Worm (Caenorhabditis elegans) whole organism, L4/young adult: ENCODE results near the gene B0303.4.

Source experiments
- W03F9.2 ChIP-seq: fragments of 150-350 bp; optimal IDR thresholded peaks from 2 replicates; lab custom pipeline; 2014; ENCODE audit warnings: missing biosample characterization, missing genetic modification characterization
- dao-5 ChIP-seq: sonication (generic microtip); optimal IDR thresholded peaks from 2 replicates; lab custom pipeline; 2016; ENCODE audit warnings: missing genotype, missing genetic modification characterization, moderate library complexity, missing compliant biosample characterization
- him-1 ChIP-seq: sonication (generic microtip); optimal IDR thresholded peaks from 2 replicates; lab custom pipeline; 2016; ENCODE audit warnings: missing genotype, missing genetic modification reagents, missing genetic modification characterization, missing compliant biosample characterization

DNA sequence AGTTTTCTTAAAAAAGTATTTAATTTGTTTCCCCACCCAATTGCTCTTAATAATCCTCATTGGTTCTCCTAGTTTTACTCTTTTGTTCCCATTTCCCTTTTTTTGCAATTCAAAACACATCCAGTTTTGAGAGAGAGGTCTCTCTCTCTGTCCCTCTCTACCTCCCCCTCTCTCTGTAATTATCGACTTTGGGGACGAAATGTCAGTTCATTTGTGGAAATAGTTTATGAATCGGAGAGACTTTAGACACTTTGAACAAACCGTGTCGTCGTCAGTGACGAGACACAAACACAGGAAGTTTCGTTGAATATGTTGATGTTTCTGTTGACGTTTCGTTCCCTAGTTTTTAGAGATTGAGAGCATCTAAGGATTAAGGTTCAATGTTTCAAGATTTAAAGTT, 26.5 kb upstream of the B0303.4 start:
- TF ChIP-seq W03F9.2 (tag; lab: Kevin White, UChicago): no peak
- TF ChIP-seq dao-5: no peak
- no peak for TF ChIP-seq him-1 (tag; lab: Kevin White, UChicago)
